Worm (Caenorhabditis elegans): ENCODE results near the gene Y43B11AR.3.

Y43B11AR.3 gene

ce11 chrIV:7111354-7111753, 27.8 kb upstream of the Y43B11AR.3 start, which contains the start of the genes ZC477.7 and ssq-3:
TSS of gene ZC477.7 (minus strand) at chrIV:7111454.
TSS of gene ssq-3 (plus strand) at chrIV:7111604.
- TF ChIP-seq gmeb-2 (tag; optimal IDR thresholded peaks at IDR 0.05) (no peak), C38D4.7 (GFP tag; optimal IDR thresholded peaks at IDR 0.05) (no peak), Y22D7AL.16 (tag; optimal IDR thresholded peaks at IDR 0.05) (no peak), sdc-2 (tag; optimal IDR thresholded peaks at IDR 0.05) (no peak), ceh-22 (tag; optimal IDR thresholded peaks at IDR 0.05) (no peak), hlh-6 (tag; optimal IDR thresholded peaks at IDR 0.05) (no peak), mec-3 (tag; optimal IDR thresholded peaks at IDR 0.05; ENCODE audit: borderline replicate concordance) (no peak), rnt-1 (tag; optimal IDR thresholded peaks at IDR 0.05) (no peak), pax-1 (tag; optimal IDR thresholded peaks at IDR 0.05) (no peak), ceh-18 (tag; optimal IDR thresholded peaks at IDR 0.05) (no peak), hlh-15 (tag; optimal IDR thresholded peaks at IDR 0.05) (no peak), elt-2 (tag; optimal IDR thresholded peaks at IDR 0.05) (no peak), ref-2 (tag; optimal IDR thresholded peaks at IDR 0.05) (no peak)

- TF ChIP-seq syd-9 (tag; optimal IDR thresholded peaks at IDR 0.05): no peak
- no peak for TF ChIP-seq ceh-22 (tag; optimal IDR thresholded peaks at IDR 0.05)
- no peak for TF ChIP-seq ceh-45 (GFP tag; IDR thresholded peaks at IDR 0.05)
- TF ChIP-seq nfya-1 (tag; optimal IDR thresholded peaks at IDR 0.05): no peak
These were observed 24.4 kb upstream of the Y43B11AR.3 start, which contains the start of gene ZC477.2 for ce11 chrIV:7107893-7108292. TSS of gene ZC477.2 (plus strand) at chrIV:7108193.

ce11 chrIV:7103211-7103679, 19.7 kb upstream of the Y43B11AR.3 start, which contains the start of the genes rde-8 and ZC477.3:
TSS of gene rde-8 (minus strand) at chrIV:7103261.
TSS of gene ZC477.3 (plus strand) at chrIV:7103492.
- TF ChIP-seq unc-42 (tag; optimal IDR thresholded peaks at IDR 0.05) (peak; percentile 16), ceh-45 (GFP tag; IDR thresholded peaks at IDR 0.05) (no peak), nfya-1 (tag; optimal IDR thresholded peaks at IDR 0.05) (peak; percentile 37)

ce11 chrIV:7099377-7099776, 15.9 kb upstream of the Y43B11AR.3 start:
- TF ChIP-seq sox-2 (GFP tag; IDR thresholded peaks at IDR 0.05) (no peak), unc-3 (GFP tag; conservative IDR thresholded peaks at IDR 0.05) (no peak), unc-3 (tag; optimal IDR thresholded peaks at IDR 0.05) (no peak), nfya-1 (tag; optimal IDR thresholded peaks at IDR 0.05) (peak; percentile 51), che-1 (tag; optimal IDR thresholded peaks at IDR 0.05) (no peak), hlh-6 (tag; optimal IDR thresholded peaks at IDR 0.05) (no peak), fkh-10 (GFP tag; optimal IDR thresholded peaks at IDR 0.05) (no peak), sdc-2 (tag; optimal IDR thresholded peaks at IDR 0.05) (no peak), pqm-1 (tag; optimal IDR thresholded peaks at IDR 0.05) (no peak), tbx-2 (tag; optimal IDR thresholded peaks at IDR 0.05) (peak; percentile 24), fkh-6 (tag; optimal IDR thresholded peaks at IDR 0.05) (no peak), hlh-8 (tag; optimal IDR thresholded peaks at IDR 0.05) (no peak), odd-2 (tag; optimal IDR thresholded peaks at IDR 0.05) (no peak), ceh-18 (tag; optimal IDR thresholded peaks at IDR 0.05) (peak; percentile 46), ceh-34 (tag; optimal IDR thresholded peaks at IDR 0.05) (peak; percentile 56), nhr-11 (tag; optimal IDR thresholded peaks at IDR 0.05) (no peak), unc-55 (GFP tag; optimal IDR thresholded peaks at IDR 0.05) (peak; percentile 21), sox-4 (tag; optimal IDR thresholded peaks at IDR 0.05) (no peak), Y22D7AL.16 (tag; optimal IDR thresholded peaks at IDR 0.05) (no peak)

ce11 chrIV:7098509-7099065, 15.1 kb upstream of the Y43B11AR.3 start, which contains the start of gene ZC477.4:
TSS of gene ZC477.4 (minus strand) at chrIV:7098784.
- no peak for TF ChIP-seq elt-4 (tag; optimal IDR thresholded peaks at IDR 0.05)
- peak; percentile 19 for TF ChIP-seq hlh-8 (tag; optimal IDR thresholded peaks at IDR 0.05)
- TF ChIP-seq F13H6.1 (tag; optimal IDR thresholded peaks at IDR 0.05): peak; percentile 19
- no peak for TF ChIP-seq hlh-13 (GFP tag; optimal IDR thresholded peaks at IDR 0.05)
- TF ChIP-seq pat-9 (tag; optimal IDR thresholded peaks at IDR 0.05): peak; percentile 74
- TF ChIP-seq dmd-4 (tag; optimal IDR thresholded peaks at IDR 0.05; ENCODE audit: borderline replicate concordance): no peak
- no peak for TF ChIP-seq pag-3 (tag; optimal IDR thresholded peaks at IDR 0.05; ENCODE audit: borderline replicate concordance)
- TF ChIP-seq pha-2 (tag; optimal IDR thresholded peaks at IDR 0.05): no peak
- no peak for TF ChIP-seq ceh-19 (GFP tag; optimal IDR thresholded peaks at IDR 0.05)
- TF ChIP-seq ceh-30 (tag; optimal IDR thresholded peaks at IDR 0.05): no peak
- TF ChIP-seq tbx-2 (tag; optimal IDR thresholded peaks at IDR 0.05): peak; percentile 65
- no peak for TF ChIP-seq ceh-6 (GFP tag; optimal IDR thresholded peaks at IDR 0.05)
- TF ChIP-seq unc-42 (tag; optimal IDR thresholded peaks at IDR 0.05): peak; percentile 4
- TF ChIP-seq hlh-15 (tag; optimal IDR thresholded peaks at IDR 0.05): no peak
- peak; percentile 55 for TF ChIP-seq hlh-6 (tag; optimal IDR thresholded peaks at IDR 0.05)
- TF ChIP-seq ets-4 (tag; optimal IDR thresholded peaks at IDR 0.05): no peak
- no peak for TF ChIP-seq nhr-232 (tag; optimal IDR thresholded peaks at IDR 0.05)
- peak; percentile 9 for TF ChIP-seq ama-1 (optimal IDR thresholded peaks at IDR 0.05)
- peak; percentile 56 for TF ChIP-seq nfya-1 (tag; optimal IDR thresholded peaks at IDR 0.05)
- no peak for TF ChIP-seq C38D4.7 (GFP tag; optimal IDR thresholded peaks at IDR 0.05)
